Worm (Caenorhabditis elegans): ENCODE results near the gene clc-9.
A peak's percentile ranks its signal among the peaks of the same experiment; 100 is the strongest.

Gene clc-9

DNA sequence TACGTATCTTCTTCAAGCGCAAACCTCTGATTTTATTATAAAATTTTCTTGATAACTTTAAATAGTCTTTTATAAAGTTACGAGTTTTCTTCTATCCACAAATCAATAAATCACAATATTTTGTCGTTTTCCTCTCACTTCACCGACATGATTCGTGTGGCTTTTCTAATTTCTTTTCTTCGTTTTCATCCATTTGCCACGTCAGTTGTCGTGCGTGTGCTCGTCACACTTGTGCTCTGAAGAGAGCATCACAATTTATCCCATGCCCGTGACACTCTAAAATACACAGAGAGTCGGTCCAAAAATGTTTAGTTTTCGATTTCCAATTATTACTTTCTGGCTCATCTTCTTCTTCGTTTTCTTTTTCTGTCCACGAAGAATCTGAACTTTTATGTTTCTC lies 843 bp upstream of the clc-9 start:
- TF ChIP-seq nhr-129 (tag; optimal IDR thresholded peaks at IDR 0.05) (peak; percentile 44), lsy-2 (tag; optimal IDR thresholded peaks at IDR 0.05) (peak in 1 of 2 experiments; percentile 21), crh-2 (tag; optimal IDR thresholded peaks at IDR 0.05) (peak; percentile 49), blmp-1 (tag; optimal IDR thresholded peaks at IDR 0.05; ENCODE audit: insufficient read depth) (no peak)

DNA sequence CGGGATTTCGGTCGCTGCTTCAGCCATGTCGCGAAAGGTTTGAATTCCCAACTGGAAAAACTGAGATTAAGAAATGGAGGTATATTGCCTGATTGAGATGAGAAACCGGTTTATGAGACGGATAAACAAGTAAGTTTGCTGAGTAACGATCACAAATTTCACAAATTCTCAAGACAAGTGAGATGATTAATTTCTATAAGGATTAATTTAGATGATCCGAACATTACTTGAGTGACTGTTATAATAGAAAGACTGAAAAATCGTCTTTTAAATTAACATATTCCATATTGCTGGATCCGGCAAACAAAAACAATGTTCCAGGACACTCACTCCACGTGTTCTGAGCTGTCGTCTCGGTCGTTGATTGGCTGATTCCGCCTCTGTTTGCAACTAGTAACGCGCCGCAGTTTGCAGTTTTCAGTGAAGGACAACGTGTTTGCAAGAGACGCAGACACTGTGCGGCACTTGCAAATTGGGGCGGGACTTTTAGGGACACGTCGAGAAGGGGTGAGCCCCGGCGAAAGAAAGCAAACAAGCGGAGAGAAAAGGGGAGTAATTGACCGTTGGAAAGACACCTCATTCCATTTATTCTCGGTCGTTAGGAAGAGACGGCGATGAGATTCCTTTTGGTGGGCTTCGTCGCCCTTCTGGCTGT lies 6.2 kb downstream of the clc-9 start, which contains the start of the genes imp-2 and enpl-1:
Gene imp-2 (minus strand): TSS at position 51 of the 655 bp plus-strand sequence.
Gene enpl-1 (plus strand): TSS at position 462 of the 655 bp plus-strand sequence.
- TF ChIP-seq zag-1 (tag; optimal IDR thresholded peaks at IDR 0.05) (peak; percentile 98), R02D3.7 (tag; optimal IDR thresholded peaks at IDR 0.05) (no peak), lin-39 (tag; optimal IDR thresholded peaks at IDR 0.05) (no peak), gmeb-1 (tag; optimal IDR thresholded peaks at IDR 0.05) (peak; percentile 85), nhr-129 (tag; optimal IDR thresholded peaks at IDR 0.05) (peak; percentile 94), crh-2 (tag; optimal IDR thresholded peaks at IDR 0.05) (peak; percentile 98), ama-1 (optimal IDR thresholded peaks at IDR 0.05) (no peak), nhr-21 (tag; optimal IDR thresholded peaks at IDR 0.05) (peak; percentile 83), C34F6.9 (tag; optimal IDR thresholded peaks at IDR 0.05) (peak; percentile 89), lin-13 (GFP tag; optimal IDR thresholded peaks at IDR 0.05) (peak; percentile 88), peb-1 (tag; optimal IDR thresholded peaks at IDR 0.05) (no peak), ZK546.5 (tag; optimal IDR thresholded peaks at IDR 0.05) (peak; percentile 34), egl-27 (tag; optimal IDR thresholded peaks at IDR 0.05) (peak; percentile 82), elt-3 (tag; optimal IDR thresholded peaks at IDR 0.05) (no peak), mab-5 (tag; optimal IDR thresholded peaks at IDR 0.05) (peak; percentile 89), nhr-12 (tag; optimal IDR thresholded peaks at IDR 0.05) (no peak), fos-1 (tag; optimal IDR thresholded peaks at IDR 0.05) (peak; percentile 86), dmd-4 (tag; optimal IDR thresholded peaks at IDR 0.05) (no peak), nhr-25 (tag; optimal IDR thresholded peaks at IDR 0.05) (peak; percentile 78), sma-3 (GFP tag; optimal IDR thresholded peaks at IDR 0.05) (peak; percentile 89), sma-9 (GFP tag; optimal IDR thresholded peaks at IDR 0.05) (peak; percentile 81), sma-9 (tag; optimal IDR thresholded peaks at IDR 0.05) (no peak), ceh-16 (tag; optimal IDR thresholded peaks at IDR 0.05) (peak; percentile 31), aly-2 (tag; optimal IDR thresholded peaks at IDR 0.05) (no peak), nhr-23 (tag; optimal IDR thresholded peaks at IDR 0.05) (peak; percentile 25), mbf-1 (tag; optimal IDR thresholded peaks at IDR 0.05) (no peak), skn-1 (tag; optimal IDR thresholded peaks at IDR 0.05) (no peak), nhr-10 (tag; optimal IDR thresholded peaks at IDR 0.05) (peak; percentile 43), lin-11 (tag; optimal IDR thresholded peaks at IDR 0.05) (peak; percentile 93), blmp-1 (tag; optimal IDR thresholded peaks at IDR 0.05; ENCODE audit: insufficient read depth) (peak; percentile 10), unc-55 (GFP tag; optimal IDR thresholded peaks at IDR 0.05) (peak; percentile 92), mdl-1 (tag; optimal IDR thresholded peaks at IDR 0.05) (peak; percentile 70 to 97), sem-4 (tag; optimal IDR thresholded peaks at IDR 0.05) (peak; percentile 74), snpc-4 (tag; optimal IDR thresholded peaks at IDR 0.05) (peak; percentile 34), unc-62 (GFP tag; optimal IDR thresholded peaks at IDR 0.05) (no peak), nhr-77 (tag; optimal IDR thresholded peaks at IDR 0.05) (peak; percentile 62), lsy-2 (tag; optimal IDR thresholded peaks at IDR 0.05) (peak; percentile 90 to 96), elt-1 (tag; optimal IDR thresholded peaks at IDR 0.05) (no peak), unc-39 (tag; optimal IDR thresholded peaks at IDR 0.05) (no peak), ztf-4 (tag; optimal IDR thresholded peaks at IDR 0.05) (peak; percentile 69), ztf-1 (GFP tag; conservative IDR thresholded peaks at IDR 0.05) (no peak), nhr-237 (tag; optimal IDR thresholded peaks at IDR 0.05) (peak; percentile 21), F13H6.1 (tag; optimal IDR thresholded peaks at IDR 0.05) (peak; percentile 91), nhr-6 (tag; optimal IDR thresholded peaks at IDR 0.05) (peak; percentile 71), ztf-11 (tag; optimal IDR thresholded peaks at IDR 0.05) (no peak), Y55F3AM.14 (GFP tag; optimal IDR thresholded peaks at IDR 0.05) (peak; percentile 34), nhr-11 (tag; optimal IDR thresholded peaks at IDR 0.05) (no peak), ceh-82 (tag; optimal IDR thresholded peaks at IDR 0.05) (no peak), alr-1 (tag; optimal IDR thresholded peaks at IDR 0.05) (no peak)
